Worm (Caenorhabditis elegans): ENCODE measurements around the gene srsx-8.

srsx-8 gene

DNA sequence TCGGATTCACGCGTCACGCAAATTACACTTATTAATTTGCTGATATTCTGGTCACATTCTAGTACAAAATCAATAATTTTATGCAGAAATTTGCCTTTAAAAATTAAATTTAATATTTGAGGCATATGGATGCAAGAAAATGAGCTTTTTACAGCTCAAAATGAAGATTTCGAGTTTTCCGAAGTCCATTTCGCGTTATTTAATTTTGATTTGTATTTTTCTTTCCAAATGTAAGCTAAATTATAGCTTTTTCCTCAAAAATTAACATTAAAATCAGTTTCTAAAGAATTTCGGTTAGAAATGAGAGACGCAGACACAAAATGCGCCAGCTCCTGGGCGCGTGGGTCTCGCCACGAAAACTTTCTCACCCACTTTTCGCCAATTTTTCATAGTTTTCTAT lies 34.0 kb upstream of the srsx-8 start, which contains the start of gene F16B4.6:
Gene F16B4.6 (plus strand): TSS at position 301 of the 400 bp plus-strand sequence.
- TF ChIP-seq nhr-12 (tag; optimal IDR thresholded peaks at IDR 0.05) (no peak), ceh-16 (tag; optimal IDR thresholded peaks at IDR 0.05) (no peak), nhr-237 (tag; optimal IDR thresholded peaks at IDR 0.05) (no peak), ZK546.5 (tag; optimal IDR thresholded peaks at IDR 0.05) (no peak), sem-4 (tag; optimal IDR thresholded peaks at IDR 0.05) (no peak), ceh-82 (tag; optimal IDR thresholded peaks at IDR 0.05) (no peak), lsy-2 (tag; optimal IDR thresholded peaks at IDR 0.05) (no peak), elt-3 (tag; optimal IDR thresholded peaks at IDR 0.05) (no peak), unc-62 (GFP tag; optimal IDR thresholded peaks at IDR 0.05) (no peak), nhr-23 (tag; optimal IDR thresholded peaks at IDR 0.05) (no peak), F13H6.1 (tag; optimal IDR thresholded peaks at IDR 0.05) (no peak), snpc-4 (tag; optimal IDR thresholded peaks at IDR 0.05) (no peak), ztf-1 (GFP tag; conservative IDR thresholded peaks at IDR 0.05) (no peak), ztf-11 (tag; optimal IDR thresholded peaks at IDR 0.05) (no peak), R02D3.7 (tag; optimal IDR thresholded peaks at IDR 0.05) (no peak), blmp-1 (tag; optimal IDR thresholded peaks at IDR 0.05; ENCODE audit: insufficient read depth) (no peak)

DNA sequence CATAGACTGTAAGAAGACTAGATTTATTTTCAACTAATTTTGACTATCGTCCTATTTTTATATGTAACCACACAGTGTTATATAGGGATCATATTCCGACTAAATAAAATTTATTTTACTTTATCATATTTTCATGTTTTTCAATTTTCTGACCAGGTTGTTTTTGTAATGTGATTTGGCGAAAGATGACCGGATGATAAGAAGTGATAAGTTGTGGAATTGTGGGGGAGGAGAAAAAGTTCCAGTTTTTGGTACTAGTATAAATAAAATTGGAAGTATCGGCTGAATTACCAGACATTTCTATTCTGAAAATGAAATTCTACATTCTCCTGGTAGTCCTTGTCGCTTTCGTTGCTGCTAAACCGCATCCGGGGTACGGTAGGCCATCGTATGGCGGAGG lies 32.5 kb upstream of the srsx-8 start, which contains the start of gene F16B4.7:
Gene F16B4.7 (plus strand): TSS at position 301 of the 400 bp plus-strand sequence.
- TF ChIP-seq peb-1 (tag; optimal IDR thresholded peaks at IDR 0.05) (no peak), lsy-2 (tag; optimal IDR thresholded peaks at IDR 0.05) (no peak), Y55F3AM.14 (GFP tag; optimal IDR thresholded peaks at IDR 0.05) (no peak), ceh-82 (tag; optimal IDR thresholded peaks at IDR 0.05) (no peak), unc-62 (GFP tag; optimal IDR thresholded peaks at IDR 0.05) (no peak), sma-9 (GFP tag; optimal IDR thresholded peaks at IDR 0.05) (no peak), sma-9 (tag; optimal IDR thresholded peaks at IDR 0.05) (no peak), fos-1 (tag; optimal IDR thresholded peaks at IDR 0.05) (no peak), F13H6.1 (tag; optimal IDR thresholded peaks at IDR 0.05) (no peak), ztf-4 (tag; optimal IDR thresholded peaks at IDR 0.05) (no peak), nhr-12 (tag; optimal IDR thresholded peaks at IDR 0.05) (no peak), nhr-129 (tag; optimal IDR thresholded peaks at IDR 0.05) (no peak), elt-1 (tag; optimal IDR thresholded peaks at IDR 0.05) (no peak), elt-3 (tag; optimal IDR thresholded peaks at IDR 0.05) (no peak), nhr-11 (tag; optimal IDR thresholded peaks at IDR 0.05) (no peak), nhr-21 (tag; optimal IDR thresholded peaks at IDR 0.05) (no peak), ama-1 (optimal IDR thresholded peaks at IDR 0.05) (no peak), blmp-1 (tag; optimal IDR thresholded peaks at IDR 0.05; ENCODE audit: insufficient read depth) (no peak), ztf-11 (tag; optimal IDR thresholded peaks at IDR 0.05) (no peak), nhr-237 (tag; optimal IDR thresholded peaks at IDR 0.05) (no peak)

DNA sequence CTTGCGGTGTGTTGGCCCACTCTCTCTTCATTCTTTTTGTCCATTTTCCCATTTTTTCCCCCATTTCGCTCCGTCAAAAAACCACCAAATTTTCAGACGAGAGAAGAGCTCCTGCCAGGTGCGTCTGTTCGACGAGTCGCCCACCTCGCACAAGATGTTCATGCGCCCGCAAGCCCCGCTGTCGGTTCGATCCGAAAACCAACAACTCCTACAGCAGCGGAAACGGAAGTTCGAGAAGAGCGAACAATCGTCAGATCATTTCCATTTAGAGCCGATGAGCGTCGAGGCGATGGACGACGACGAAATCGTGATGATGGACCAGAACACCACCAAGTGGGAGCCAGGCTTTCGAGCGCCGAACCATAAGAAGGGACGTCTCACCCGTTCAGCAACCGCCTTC lies 30.3 kb upstream of the srsx-8 start:
- no peak for TF ChIP-seq elt-3 (tag; optimal IDR thresholded peaks at IDR 0.05)
- TF ChIP-seq elt-1 (tag; optimal IDR thresholded peaks at IDR 0.05): no peak
- TF ChIP-seq crh-2 (tag; optimal IDR thresholded peaks at IDR 0.05): no peak
- no peak for TF ChIP-seq Y55F3AM.14 (GFP tag; optimal IDR thresholded peaks at IDR 0.05)
- no peak for TF ChIP-seq ZK546.5 (tag; optimal IDR thresholded peaks at IDR 0.05)
- TF ChIP-seq nhr-129 (tag; optimal IDR thresholded peaks at IDR 0.05): no peak
- TF ChIP-seq sma-9 (GFP tag; optimal IDR thresholded peaks at IDR 0.05): no peak
- no peak for TF ChIP-seq sma-9 (tag; optimal IDR thresholded peaks at IDR 0.05)
- no peak for TF ChIP-seq blmp-1 (tag; optimal IDR thresholded peaks at IDR 0.05; ENCODE audit: insufficient read depth)
- TF ChIP-seq skn-1 (tag; optimal IDR thresholded peaks at IDR 0.05): no peak
- no peak for TF ChIP-seq unc-62 (GFP tag; optimal IDR thresholded peaks at IDR 0.05)
- no peak for TF ChIP-seq ama-1 (optimal IDR thresholded peaks at IDR 0.05)
- no peak for TF ChIP-seq ceh-82 (tag; optimal IDR thresholded peaks at IDR 0.05)
- TF ChIP-seq ceh-16 (tag; optimal IDR thresholded peaks at IDR 0.05): no peak

DNA sequence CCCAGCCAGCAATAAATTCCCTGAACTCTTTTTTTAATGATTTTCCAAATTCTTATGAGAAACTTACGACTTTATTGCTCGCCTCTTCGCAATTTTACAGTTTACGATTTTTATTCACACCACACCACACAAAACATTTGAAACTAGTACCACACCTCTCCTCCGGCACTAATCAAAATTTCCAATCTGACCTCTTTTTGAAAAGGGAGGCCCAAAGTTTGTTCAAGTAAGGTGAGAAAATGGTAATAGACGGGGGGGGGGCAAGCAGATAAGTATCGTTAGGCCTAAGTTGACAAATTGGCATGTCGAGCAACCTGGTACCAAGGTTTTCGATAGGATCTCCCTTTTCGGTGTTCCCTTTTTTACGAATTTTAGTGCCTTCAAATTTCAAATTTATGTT lies 26.9 kb upstream of the srsx-8 start:
- TF ChIP-seq ceh-16 (tag; optimal IDR thresholded peaks at IDR 0.05) (peak; percentile 74), mab-5 (tag; optimal IDR thresholded peaks at IDR 0.05) (no peak)

DNA sequence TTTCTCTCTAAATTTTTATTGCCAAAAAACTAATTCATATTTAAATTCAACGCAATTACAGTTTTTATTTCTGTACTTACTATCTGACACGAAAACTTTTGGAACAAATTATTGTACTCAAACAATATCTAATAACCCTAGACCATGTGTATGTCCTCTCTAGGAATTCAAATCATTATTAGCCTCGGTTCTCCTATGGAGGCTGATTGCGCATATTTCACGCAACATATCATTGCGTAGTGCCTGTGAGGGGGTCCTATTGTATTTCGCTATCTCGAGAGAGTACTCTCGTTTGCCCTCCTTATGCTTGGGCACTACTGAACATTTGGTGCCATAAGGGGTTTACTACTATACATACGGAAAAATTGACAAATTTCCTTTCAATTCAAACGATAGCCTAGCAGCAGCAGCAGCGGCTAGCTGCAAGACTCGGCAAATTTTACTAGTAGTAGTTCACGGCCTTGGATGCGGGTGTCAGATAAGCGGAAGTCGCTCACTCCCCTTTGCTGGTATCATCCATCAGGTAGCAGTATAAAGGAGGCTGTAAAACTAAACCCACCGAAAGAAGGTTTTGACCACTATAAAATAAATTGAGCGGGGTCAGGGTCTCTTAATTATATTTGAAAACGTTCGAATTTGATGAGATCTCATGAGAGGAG lies 25.8 kb upstream of the srsx-8 start:
- TF ChIP-seq aly-2 (tag; optimal IDR thresholded peaks at IDR 0.05) (no peak), ceh-16 (tag; optimal IDR thresholded peaks at IDR 0.05) (peak; percentile 53)

Measured in whole organism, L2 larva.